Fruit fly (Drosophila melanogaster) whole organism, prepupa: ENCODE data around the gene CG10470.

Experiments
- CG6854 ChIP-seq: fragments of 200-800 bp; sonication (Bioruptor generic); optimal IDR thresholded peaks from 2 replicates; lab custom pipeline; 2017; ENCODE audit warnings: missing biosample characterization, mild to moderate bottlenecking, missing genetic modification characterization
- CG8632 ChIP-seq: fragments of 200-800 bp; sonication (Bioruptor generic); optimal IDR thresholded peaks from 3 replicates; lab custom pipeline; 2016; ENCODE audit warnings: missing biosample characterization, missing genetic modification characterization
- Eip93F ChIP-seq: fragments of 200-800 bp; sonication (Bioruptor generic); optimal IDR thresholded peaks from 2 replicates; lab custom pipeline; 2016; ENCODE audit warnings: missing biosample characterization, mild to moderate bottlenecking, missing genetic modification characterization
- Lpt ChIP-seq: fragments of 200-800 bp; sonication (Bioruptor generic); optimal IDR thresholded peaks from 3 replicates; lab custom pipeline; 2016; ENCODE audit warnings: missing biosample characterization, missing genetic modification characterization
- fd59A ChIP-seq: fragments of 200-800 bp; sonication (Bioruptor generic); optimal IDR thresholded peaks from 2 replicates; lab custom pipeline; 2017; ENCODE audit warnings: missing biosample characterization, mild to moderate bottlenecking, missing genetic modification characterization, missing genetic modification reagents

DNA sequence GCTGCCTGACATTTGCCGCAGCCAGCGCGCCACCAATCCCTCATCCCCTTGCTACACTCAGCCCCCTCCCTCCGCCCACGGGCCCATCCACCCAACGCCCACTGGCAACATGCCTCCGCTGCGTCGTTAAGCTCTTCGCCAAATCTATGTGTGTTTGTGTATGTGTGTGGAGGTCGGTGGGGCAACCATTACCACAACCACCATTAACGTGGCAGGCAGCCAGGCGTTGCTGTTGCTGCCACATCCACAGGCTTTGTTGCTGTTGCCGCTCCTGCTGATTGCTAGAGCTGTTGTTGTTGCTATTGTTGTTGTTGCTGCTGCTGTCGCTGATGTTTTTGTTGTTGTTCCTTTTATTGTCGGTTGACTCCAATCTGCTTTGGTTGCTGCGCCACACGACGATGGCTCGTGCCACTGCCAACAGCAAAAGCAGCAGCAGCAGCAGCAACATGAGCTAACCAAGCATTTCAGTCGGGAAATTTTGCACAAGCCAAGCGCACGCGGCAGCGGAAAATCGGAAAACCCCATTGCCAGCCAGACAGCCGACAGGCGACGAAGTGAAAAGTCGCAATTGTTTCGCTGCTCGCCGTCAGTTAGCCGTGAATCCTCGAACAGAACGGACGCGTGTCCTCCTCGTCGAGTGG is 21.5 kb upstream of the CG10470 start, which contains the start of gene Sidpn:
- no peak for TF ChIP-seq Lpt (GFP tag; lab: Kevin White, UChicago)
- no peak for TF ChIP-seq CG6854 (GFP tag; lab: Kevin White, UChicago)
- TF ChIP-seq CG8632 (GFP tag; lab: Kevin White, UChicago): no peak
- TF ChIP-seq fd59A: no peak
- no peak for TF ChIP-seq Eip93F (GFP tag; lab: Kevin White, UChicago)
